Worm (Caenorhabditis elegans): Measurements from ENCODE around the gene ssl-1.
A peak's percentile ranks its signal among the peaks of the same experiment; 100 is the strongest.

DNA sequence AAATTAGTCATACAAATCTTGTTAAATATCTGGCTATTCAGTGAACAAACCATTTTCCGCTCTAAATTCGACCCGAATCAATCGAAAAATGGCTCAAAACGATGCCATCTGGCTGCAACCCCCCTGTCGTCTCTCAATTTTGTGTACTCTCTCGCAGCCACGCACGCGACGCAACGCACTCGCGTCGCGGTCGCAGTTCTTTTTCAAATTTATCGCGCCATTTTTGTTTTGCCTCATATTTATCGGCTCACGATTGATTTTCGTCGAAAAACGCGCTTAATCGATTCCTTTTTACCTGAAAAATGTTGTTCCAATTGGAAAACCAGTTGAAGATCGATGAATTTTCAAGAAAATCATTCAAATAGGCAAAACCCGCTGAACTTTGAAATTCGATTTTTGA, 504 bp upstream of the ssl-1 start:
- no peak for TF ChIP-seq flt-1 (GFP tag; IDR thresholded peaks at IDR 0.05)
- TF ChIP-seq ama-1 (optimal IDR thresholded peaks at IDR 0.05), result peak; percentile 66
- TF ChIP-seq tbx-37 (GFP tag; conservative IDR thresholded peaks at IDR 0.05), result no peak
- TF ChIP-seq scrt-1 (GFP tag; IDR thresholded peaks at IDR 0.05), result no peak
- no peak for TF ChIP-seq ceh-36 (tag; optimal IDR thresholded peaks at IDR 0.05)
- no peak for TF ChIP-seq hnd-1 (tag; optimal IDR thresholded peaks at IDR 0.05)
- no peak for TF ChIP-seq sea-1 (GFP tag; conservative IDR thresholded peaks at IDR 0.05)
- peak; percentile 27 for TF ChIP-seq F13C5.2 (tag; optimal IDR thresholded peaks at IDR 0.05)
- no peak for TF ChIP-seq tbx-11 (GFP tag; IDR thresholded peaks at IDR 0.05)
- TF ChIP-seq pes-1 (GFP tag; IDR thresholded peaks at IDR 0.05), result no peak
- TF ChIP-seq tra-4 (tag; optimal IDR thresholded peaks at IDR 0.05), result no peak
- no peak for TF ChIP-seq B0310.2 (tag; optimal IDR thresholded peaks at IDR 0.05)

Measured in whole organism, early embryonic.